Worm (Caenorhabditis elegans) whole organism, mixed stage, embryonic: ENCODE results near the gene ZK1128.3.

ENCODE experiments used
- pha-4 ChIP-seq: fragments of 150-350 bp; optimal IDR thresholded peaks from 2 replicates; lab custom pipeline; 2018; ENCODE audit warnings: missing biosample characterization, missing genetic modification reagents, missing genetic modification characterization
- sem-2 ChIP-seq: fragments of 200-800 bp; sonication (Bioruptor generic); optimal IDR thresholded peaks from 2 replicates; lab custom pipeline; 2018; ENCODE audit warnings: mild to moderate bottlenecking, missing genetic modification characterization, missing compliant biosample characterization
- unc-62 ChIP-seq: fragments of 150-350 bp; optimal IDR thresholded peaks from 2 replicates; lab custom pipeline; 2014; ENCODE audit warnings: missing biosample characterization, missing genetic modification reagents, missing genetic modification characterization

DNA sequence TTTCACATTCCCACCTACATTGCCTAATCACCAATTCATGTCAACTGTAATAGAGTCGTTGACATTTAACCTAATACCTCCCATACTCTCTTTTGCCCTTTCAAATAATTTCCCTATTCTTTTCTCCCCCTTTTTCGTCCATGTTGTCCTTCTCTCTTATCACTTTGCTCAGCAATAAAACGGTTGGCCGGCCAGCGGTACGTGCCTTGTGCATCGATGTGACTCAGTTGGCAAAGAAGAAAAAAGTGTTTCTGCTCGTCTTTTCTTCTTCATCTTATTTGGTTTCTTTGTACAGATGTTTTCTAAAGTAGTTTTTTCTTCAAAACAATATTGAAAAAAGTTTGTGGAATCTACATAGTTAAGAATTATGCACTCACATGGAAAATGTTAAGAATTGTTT, 15.8 kb upstream of the ZK1128.3 start:
- TF ChIP-seq sem-2 (GFP tag; lab: Kevin White, UChicago) (no peak), unc-62 (GFP tag; lab: Kevin White, UChicago) (no peak), pha-4 (no peak)
